Worm (Caenorhabditis elegans): Measurements from ENCODE around the gene qdpr-1.

DNA sequence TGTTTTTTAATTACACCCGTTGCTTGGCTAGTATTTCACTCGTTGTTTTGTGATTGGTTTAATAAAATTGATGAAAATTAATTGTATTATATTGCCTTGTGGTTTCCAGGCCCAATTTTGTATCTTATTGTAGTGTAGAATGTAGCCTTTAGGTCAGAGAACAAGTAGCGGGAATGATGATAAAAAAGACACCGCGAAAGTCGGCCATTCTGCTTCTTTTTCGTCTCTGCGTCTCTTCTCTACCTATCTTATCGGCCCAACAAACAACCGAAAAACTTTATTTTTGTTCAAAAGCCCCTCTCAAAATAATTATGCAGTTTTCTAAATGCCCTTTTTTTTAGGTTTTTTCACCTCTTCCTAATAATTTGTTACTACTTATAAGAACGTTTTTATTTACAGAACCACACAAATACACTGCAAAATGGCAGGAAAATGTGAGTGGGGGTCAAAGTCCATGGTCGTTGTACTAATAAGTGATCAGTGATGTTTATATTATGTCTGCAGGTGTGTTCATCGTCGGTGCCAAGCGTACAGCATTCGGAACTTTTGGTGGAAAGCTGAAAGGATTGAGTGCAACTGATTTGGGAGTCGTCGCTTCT is 49.1 kb upstream of the qdpr-1 start, which contains the start of gene acaa-2:
- TF ChIP-seq ceh-9 (tag; optimal IDR thresholded peaks at IDR 0.05) = no peak
- no peak for TF ChIP-seq pqm-1 (tag; optimal IDR thresholded peaks at IDR 0.05)
- TF ChIP-seq lin-11 (tag; optimal IDR thresholded peaks at IDR 0.05) = no peak
- no peak for TF ChIP-seq F13H6.1 (tag; optimal IDR thresholded peaks at IDR 0.05)
- no peak for TF ChIP-seq ama-1 (optimal IDR thresholded peaks at IDR 0.05)
- no peak for TF ChIP-seq rnt-1 (tag; optimal IDR thresholded peaks at IDR 0.05)
- TF ChIP-seq nfya-1 (tag; optimal IDR thresholded peaks at IDR 0.05) = no peak
- no peak for TF ChIP-seq pag-3 (tag; optimal IDR thresholded peaks at IDR 0.05; ENCODE audit: borderline replicate concordance)
- TF ChIP-seq pha-4 (tag; optimal IDR thresholded peaks at IDR 0.05) = no peak
- TF ChIP-seq ceh-31 (tag; optimal IDR thresholded peaks at IDR 0.05) = no peak
- no peak for TF ChIP-seq hlh-6 (tag; optimal IDR thresholded peaks at IDR 0.05)
- TF ChIP-seq ceh-2 (tag; optimal IDR thresholded peaks at IDR 0.05) = no peak
- peak; percentile 49 for TF ChIP-seq elt-2 (tag; optimal IDR thresholded peaks at IDR 0.05)
- no peak for TF ChIP-seq lim-6 (tag; optimal IDR thresholded peaks at IDR 0.05)
